Worm (Caenorhabditis elegans) whole organism, midembryonic: ENCODE results near the gene cfap-20.

Experiments
- T22C8.4 ChIP-seq: fragments of 200-800 bp; sonication (Bioruptor generic); IDR thresholded peaks from 2 replicates; pipeline ENCODE4 v1.3.6; 2022; ENCODE audit warnings: missing genetic modification characterization, missing compliant biosample characterization
- cog-1 ChIP-seq: sonication (generic microtip); optimal IDR thresholded peaks from 2 replicates; lab custom pipeline; 2016; ENCODE audit warnings: missing genetic modification characterization, missing compliant biosample characterization
- flt-1 ChIP-seq: fragments of 200-800 bp; sonication (Bioruptor generic); IDR thresholded peaks from 2 replicates; pipeline ENCODE4 v1.3.6; 2022; ENCODE audit warnings: missing genetic modification characterization, missing compliant biosample characterization
- klf-2 ChIP-seq: fragments of 200-800 bp; sonication (Bioruptor generic); conservative IDR thresholded peaks from 2 replicates; pipeline ENCODE4 v1.3.6; 2022; ENCODE audit warnings: missing genetic modification reagents, missing genetic modification characterization, missing compliant biosample characterization
- med-1 ChIP-seq: sonication (generic microtip); optimal IDR thresholded peaks from 2 replicates; lab custom pipeline; 2017; ENCODE audit warnings: missing genetic modification characterization, mild to moderate bottlenecking, missing compliant biosample characterization, antibody characterized with exemption, missing genetic modification reagents; ENCODE audit not compliant: insufficient read depth
- ref-1 ChIP-seq: fragments of 200-800 bp; sonication (Bioruptor generic); conservative IDR thresholded peaks from 2 replicates; pipeline ENCODE4 v1.3.6; 2022; ENCODE audit warnings: missing genetic modification reagents, missing genetic modification characterization, missing compliant biosample characterization
- ztf-23 ChIP-seq: fragments of 200-800 bp; sonication (Bioruptor generic); IDR thresholded peaks from 2 replicates; pipeline ENCODE4 v1.3.6; 2022; ENCODE audit warnings: missing genetic modification reagents, missing genetic modification characterization, missing compliant biosample characterization

- TF ChIP-seq flt-1 (GFP tag; lab: Robert Waterston, UW) (no peak), ref-1 (GFP tag; lab: Robert Waterston, UW) (no peak), cog-1 (no peak), klf-2 (GFP tag; lab: Robert Waterston, UW) (no peak), ztf-23 (GFP tag; lab: Robert Waterston, UW) (no peak), med-1 (GFP tag; lab: Kevin White, UChicago) (no peak), T22C8.4 (GFP tag; lab: Robert Waterston, UW) (no peak)
Observed at ce11 chrIII:3528342-3528741, 9.0 kb downstream of the cfap-20 start, which contains the start of gene rpl-37.
